Worm (Caenorhabditis elegans): ENCODE measurements around the gene T22F7.1.

Gene T22F7.1

ce11 chrIII:558832-559231 lies 17.0 kb downstream of the T22F7.1 start:
- TF ChIP-seq jun-1 (tag; optimal IDR thresholded peaks at IDR 0.05), result no peak
- no peak for TF ChIP-seq snpc-1.2 (GFP tag; IDR thresholded peaks at IDR 0.05)
- peak in 1 of 2 experiments; percentile 55 for TF ChIP-seq mdl-1 (tag; optimal IDR thresholded peaks at IDR 0.05)
- TF ChIP-seq Y5F2A.4 (GFP tag; optimal IDR thresholded peaks at IDR 0.05), result no peak
- TF ChIP-seq hmg-1.1 (GFP tag; IDR thresholded peaks at IDR 0.05), result 0 out of 2 replicates have a peak, but pooled peaks have one; percentile 34
- peak; percentile 90 for TF ChIP-seq dve-1 (tag; optimal IDR thresholded peaks at IDR 0.05; ENCODE audit: insufficient read depth)
- TF ChIP-seq arid-1 (GFP tag; conservative IDR thresholded peaks at IDR 0.05), result 0 out of 2 replicates have a peak, but pooled peaks have one; percentile 22
- TF ChIP-seq skn-1 (tag; optimal IDR thresholded peaks at IDR 0.05), result no peak
- peak; percentile 66 for TF ChIP-seq mes-2 (tag; optimal IDR thresholded peaks at IDR 0.05; ENCODE audit: poor library complexity, severe bottlenecking)
- TF ChIP-seq nhr-10 (tag; optimal IDR thresholded peaks at IDR 0.05), result no peak
- peak; percentile 44 for TF ChIP-seq mep-1 (tag; optimal IDR thresholded peaks at IDR 0.05)
- no peak for TF ChIP-seq nhr-11 (tag; optimal IDR thresholded peaks at IDR 0.05)
- TF ChIP-seq egl-43 (GFP tag; IDR thresholded peaks at IDR 0.05), result 0 out of 2 replicates have a peak, but pooled peaks have one; percentile 39
- no peak for TF ChIP-seq spr-3 (GFP tag; optimal IDR thresholded peaks at IDR 0.05)
- TF ChIP-seq lir-3 (tag; optimal IDR thresholded peaks at IDR 0.05), result no peak
- TF ChIP-seq hlh-11 (tag; optimal IDR thresholded peaks at IDR 0.05), result peak; percentile 90
- TF ChIP-seq pha-4 (GFP tag; IDR thresholded peaks at IDR 0.05), result no peak
- peak; percentile 60 for TF ChIP-seq pha-4 (tag; optimal IDR thresholded peaks at IDR 0.05)
- peak; percentile 13 for TF ChIP-seq nhr-77 (tag; optimal IDR thresholded peaks at IDR 0.05)
- peak; percentile 64 for TF ChIP-seq nhr-48 (tag; optimal IDR thresholded peaks at IDR 0.05)
- peak; percentile 52 for TF ChIP-seq aha-1 (tag)
- TF ChIP-seq daf-16 (GFP tag; optimal IDR thresholded peaks at IDR 0.05), result no peak
- peak; percentile 95 for TF ChIP-seq daf-16 (tag; optimal IDR thresholded peaks at IDR 0.05)
- TF ChIP-seq pqm-1 (tag; optimal IDR thresholded peaks at IDR 0.05), result peak; percentile 7
- TF ChIP-seq nhr-28 (tag; optimal IDR thresholded peaks at IDR 0.05), result peak; percentile 40
- TF ChIP-seq nhr-25 (tag; optimal IDR thresholded peaks at IDR 0.05; ENCODE audit: borderline replicate concordance, insufficient read depth), result no peak
- peak in 1 of 2 experiments; percentile 36 for TF ChIP-seq unc-62 (GFP tag; optimal IDR thresholded peaks at IDR 0.05 in 1 of 2)
- no peak for TF ChIP-seq unc-62 (tag; optimal IDR thresholded peaks at IDR 0.05)
- peak; percentile 57 for TF ChIP-seq hlh-30 (tag; optimal IDR thresholded peaks at IDR 0.05; ENCODE audit: insufficient read depth)
- peak; percentile 60; the same call in 1 of the 2 replicates for TF ChIP-seq nhr-41 (GFP tag; IDR thresholded peaks at IDR 0.05)
- peak; percentile 10 for TF ChIP-seq mxl-3 (GFP tag; optimal IDR thresholded peaks at IDR 0.05)

- TF ChIP-seq dve-1 (tag; optimal IDR thresholded peaks at IDR 0.05; ENCODE audit: insufficient read depth) (peak; percentile 34), ctbp-1 (GFP tag; IDR thresholded peaks at IDR 0.05) (no peak)
These were observed 21.9 kb downstream of the T22F7.1 start for ce11 chrIII:563755-564154.

- no peak for TF ChIP-seq snpc-4 (tag; optimal IDR thresholded peaks at IDR 0.05)
- no peak for TF ChIP-seq madf-9 (GFP tag; conservative IDR thresholded peaks at IDR 0.05)
- no peak for TF ChIP-seq nhr-76 (tag; optimal IDR thresholded peaks at IDR 0.05)
- TF ChIP-seq php-3 (GFP tag; IDR thresholded peaks at IDR 0.05), result no peak
- TF ChIP-seq unc-62 (GFP tag; optimal IDR thresholded peaks at IDR 0.05 in 1 of 2), result no peak
- no peak for TF ChIP-seq unc-62 (tag; optimal IDR thresholded peaks at IDR 0.05)
- no peak for TF ChIP-seq rbr-2 (tag; optimal IDR thresholded peaks at IDR 0.05)
- TF ChIP-seq ces-1 (GFP tag; optimal IDR thresholded peaks at IDR 0.05), result no peak
- TF ChIP-seq nhr-25 (tag; optimal IDR thresholded peaks at IDR 0.05; ENCODE audit: borderline replicate concordance, insufficient read depth), result peak; percentile 25
These were observed 22.9 kb downstream of the T22F7.1 start for ce11 chrIII:564786-565185.
